Worm (Caenorhabditis elegans) whole organism, midembryonic: Measurements from ENCODE around the gene col-127.
"Not testable (repeated sequence)": the region's sequence is repeated elsewhere in the genome, so short reads cannot be mapped to it uniquely, and the experiment has no call there.

Experiments used
- T22C8.4 ChIP-seq: fragments of 200-800 bp; sonication (Bioruptor generic); IDR thresholded peaks from 2 replicates; pipeline ENCODE4 v1.3.6; 2022; ENCODE audit warnings: missing genetic modification characterization, missing compliant biosample characterization
- cog-1 ChIP-seq: sonication (generic microtip); optimal IDR thresholded peaks from 2 replicates; lab custom pipeline; 2016; ENCODE audit warnings: missing genetic modification characterization, missing compliant biosample characterization
- flt-1 ChIP-seq: fragments of 200-800 bp; sonication (Bioruptor generic); IDR thresholded peaks from 2 replicates; pipeline ENCODE4 v1.3.6; 2022; ENCODE audit warnings: missing genetic modification characterization, missing compliant biosample characterization
- klf-2 ChIP-seq: fragments of 200-800 bp; sonication (Bioruptor generic); conservative IDR thresholded peaks from 2 replicates; pipeline ENCODE4 v1.3.6; 2022; ENCODE audit warnings: missing genetic modification reagents, missing genetic modification characterization, missing compliant biosample characterization
- med-1 ChIP-seq: sonication (generic microtip); optimal IDR thresholded peaks from 2 replicates; lab custom pipeline; 2017; ENCODE audit warnings: missing genetic modification characterization, mild to moderate bottlenecking, missing compliant biosample characterization, antibody characterized with exemption, missing genetic modification reagents; ENCODE audit not compliant: insufficient read depth
- ref-1 ChIP-seq: fragments of 200-800 bp; sonication (Bioruptor generic); conservative IDR thresholded peaks from 2 replicates; pipeline ENCODE4 v1.3.6; 2022; ENCODE audit warnings: missing genetic modification reagents, missing genetic modification characterization, missing compliant biosample characterization
- tab-1 ChIP-seq: fragments of 200-800 bp; sonication (Bioruptor generic); IDR thresholded peaks from 2 replicates; pipeline ENCODE4 v1.3.6; 2022; ENCODE audit warnings: missing genetic modification characterization, missing compliant biosample characterization
- ztf-23 ChIP-seq: fragments of 200-800 bp; sonication (Bioruptor generic); IDR thresholded peaks from 2 replicates; pipeline ENCODE4 v1.3.6; 2022; ENCODE audit warnings: missing genetic modification reagents, missing genetic modification characterization, missing compliant biosample characterization
- ztf-29 ChIP-seq: fragments of 200-800 bp; sonication (Bioruptor generic); IDR thresholded peaks from 2 replicates; pipeline ENCODE4 v1.3.6; 2022; ENCODE audit warnings: missing genetic modification reagents, missing genetic modification characterization, missing compliant biosample characterization

The col-127 gene

DNA sequence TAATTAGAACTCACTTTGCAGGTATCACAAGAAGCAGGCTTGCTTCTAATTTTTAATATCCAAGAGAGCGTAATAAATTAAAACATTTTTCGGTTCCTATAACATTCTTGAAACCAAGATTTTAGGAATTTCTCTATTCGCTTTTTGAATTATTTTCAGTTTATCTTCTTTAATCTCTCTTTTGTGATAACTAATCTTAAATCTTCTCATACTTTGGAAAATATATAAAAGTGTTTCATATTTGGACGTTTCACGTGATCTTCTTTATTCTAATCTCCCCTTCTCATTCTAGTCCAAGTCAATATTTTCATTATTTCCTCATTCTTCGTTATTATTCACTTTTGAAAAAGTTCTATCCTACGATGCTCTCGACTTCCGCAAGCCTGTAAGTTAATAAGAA is 4.5 kb downstream of the col-127 start, which contains the start of gene F54D1.1:
F54D1.1 (plus strand) TSS at position 301 of the 400 bp plus-strand sequence.
- no peak for TF ChIP-seq ztf-23 (GFP tag; lab: Robert Waterston, UW)
- TF ChIP-seq klf-2 (GFP tag; lab: Robert Waterston, UW), result no peak
- no peak for TF ChIP-seq T22C8.4 (GFP tag; lab: Robert Waterston, UW)
- no peak for TF ChIP-seq flt-1 (GFP tag; lab: Robert Waterston, UW)
- TF ChIP-seq ztf-29 (GFP tag; lab: Robert Waterston, UW), result no peak
- no peak for TF ChIP-seq cog-1
- TF ChIP-seq ref-1 (GFP tag; lab: Robert Waterston, UW), result no peak
- no peak for TF ChIP-seq med-1 (GFP tag; lab: Kevin White, UChicago)
- TF ChIP-seq tab-1, result no peak

DNA sequence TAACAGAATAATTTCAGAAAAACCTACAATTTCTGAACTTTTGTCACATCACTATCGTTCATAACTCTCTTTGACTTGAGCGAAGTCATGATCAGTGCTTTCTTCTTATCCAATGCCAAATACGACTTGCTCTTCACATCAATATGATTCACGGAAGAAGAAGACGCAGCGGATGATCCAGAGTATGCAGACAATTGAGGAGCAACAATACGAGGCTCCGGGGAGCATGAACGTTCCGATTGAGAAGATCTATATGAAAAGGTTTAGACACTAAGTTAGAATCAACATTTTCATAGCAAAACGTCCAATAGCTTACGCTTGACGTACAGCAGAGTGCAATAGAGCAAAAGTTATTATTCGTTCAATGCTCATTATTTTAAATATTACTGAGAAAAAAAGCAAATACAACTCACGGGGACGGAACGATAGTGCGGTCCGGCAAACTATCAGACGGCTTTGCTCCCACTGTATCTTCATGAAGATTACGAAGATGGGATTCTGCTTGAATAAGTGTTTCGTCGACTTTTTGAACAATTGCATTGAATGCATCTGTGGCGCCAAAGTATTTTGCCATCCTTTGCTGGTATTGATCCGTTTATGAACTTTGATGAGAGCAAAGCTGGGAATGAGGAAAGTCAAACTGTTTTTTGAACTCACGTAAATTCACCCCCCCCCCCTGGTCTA is 5.3 kb downstream of the col-127 start, which contains the start of gene C05C12.5:
C05C12.5 (minus strand) TSS at position 642 of the 684 bp plus-strand sequence.
- TF ChIP-seq flt-1 (GFP tag; lab: Robert Waterston, UW) (no peak), tab-1 (no peak)

DNA sequence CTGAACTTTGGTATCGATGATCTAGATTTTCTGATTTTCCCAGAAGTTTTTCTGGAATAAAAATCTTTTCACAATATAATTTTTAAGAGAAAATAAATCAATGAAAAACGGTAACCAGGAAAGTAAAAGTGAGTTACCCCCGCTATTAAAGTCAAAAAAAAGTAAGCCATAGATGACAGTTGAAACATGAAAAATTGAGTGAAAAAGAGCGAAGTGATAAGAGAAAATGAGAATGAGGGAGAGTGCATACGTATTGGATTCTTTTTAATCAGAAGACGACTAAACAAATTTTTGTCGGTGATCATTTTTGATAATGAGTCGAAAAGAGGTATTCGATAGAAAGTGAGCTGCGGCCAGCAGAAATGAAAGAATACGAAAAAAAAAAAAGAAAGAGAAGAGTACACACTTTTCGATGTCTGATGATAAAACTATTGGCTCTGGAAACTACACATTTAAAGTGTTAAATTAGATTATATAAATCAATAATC is 6.5 kb downstream of the col-127 start, which contains the start of gene gtl-1:
gtl-1 (minus strand) TSS at position 51 of the 488 bp plus-strand sequence.
- TF ChIP-seq cog-1 (no peak), med-1 (GFP tag; lab: Kevin White, UChicago) (no peak), flt-1 (GFP tag; lab: Robert Waterston, UW) (no peak), T22C8.4 (GFP tag; lab: Robert Waterston, UW) (no peak), klf-2 (GFP tag; lab: Robert Waterston, UW) (no peak), ztf-23 (GFP tag; lab: Robert Waterston, UW) (no peak), ref-1 (GFP tag; lab: Robert Waterston, UW) (no peak), ztf-29 (GFP tag; lab: Robert Waterston, UW) (no peak)

ce11 chrIV:11257476-11257875 is 8.5 kb downstream of the col-127 start:
- TF ChIP-seq T22C8.4 (GFP tag; lab: Robert Waterston, UW) (no peak), tab-1 (no peak), med-1 (GFP tag; lab: Kevin White, UChicago) (no peak), ztf-23 (GFP tag; lab: Robert Waterston, UW) (no peak), cog-1 (no peak), ztf-29 (GFP tag; lab: Robert Waterston, UW) (no peak), ref-1 (GFP tag; lab: Robert Waterston, UW) (no peak), flt-1 (GFP tag; lab: Robert Waterston, UW) (no peak), klf-2 (GFP tag; lab: Robert Waterston, UW) (no peak)

DNA sequence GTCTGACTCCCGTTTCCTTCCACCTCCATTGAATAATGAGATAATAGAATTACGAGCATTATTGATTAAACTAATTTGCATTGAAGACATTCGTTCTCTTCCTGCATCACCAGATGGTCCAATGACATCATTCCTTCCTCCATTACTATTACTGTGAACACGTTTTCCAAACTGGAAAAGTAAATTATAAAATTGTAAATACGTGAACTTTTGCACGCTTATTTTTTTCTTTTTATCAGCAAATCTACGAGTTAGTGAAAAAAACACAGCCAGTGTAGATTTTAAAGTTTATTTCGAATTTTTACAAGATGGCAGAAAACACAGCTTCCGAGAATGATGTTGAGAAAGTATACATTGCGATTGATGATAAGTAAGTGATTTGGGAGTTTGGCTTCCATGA is 12.3 kb downstream of the col-127 start, which contains the start of gene C05C12.1:
C05C12.1 (plus strand) TSS at position 301 of the 400 bp plus-strand sequence.
- not testable (repeated sequence) for TF ChIP-seq cog-1; T22C8.4 (GFP tag; lab: Robert Waterston, UW); ztf-23 (GFP tag; lab: Robert Waterston, UW)

ce11 chrIV:11248031-11248631 is 17.9 kb downstream of the col-127 start, which contains the start of gene C05C12.4:
TSS of gene C05C12.4 (minus strand) at chrIV:11248081.
- TF ChIP-seq ref-1 (GFP tag; lab: Robert Waterston, UW) (no peak), ztf-29 (GFP tag; lab: Robert Waterston, UW) (no peak), med-1 (GFP tag; lab: Kevin White, UChicago) (no peak), ztf-23 (GFP tag; lab: Robert Waterston, UW) (no peak), flt-1 (GFP tag; lab: Robert Waterston, UW) (no peak), cog-1 (no peak), T22C8.4 (GFP tag; lab: Robert Waterston, UW) (no peak), klf-2 (GFP tag; lab: Robert Waterston, UW) (no peak), tab-1 (no peak)

DNA sequence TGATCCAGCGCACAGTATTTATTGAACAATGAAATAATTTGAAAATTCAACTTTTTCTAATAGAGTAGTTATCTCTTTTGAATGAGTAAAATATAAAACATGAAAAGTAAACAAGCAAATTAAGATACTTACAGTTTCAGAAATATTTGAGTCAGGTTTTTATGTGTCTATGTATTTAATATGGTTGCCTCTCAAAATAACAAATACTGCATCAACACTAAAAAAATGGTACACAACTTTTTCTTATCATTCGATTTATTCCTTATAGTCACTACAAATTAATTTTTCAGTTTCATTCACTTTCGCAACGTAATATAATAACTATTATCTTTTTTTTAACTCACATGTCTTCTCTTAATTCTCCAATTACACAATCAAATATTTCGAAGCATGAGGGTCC is 18.6 kb downstream of the col-127 start:
- no peak for TF ChIP-seq cog-1
- no peak for TF ChIP-seq flt-1 (GFP tag; lab: Robert Waterston, UW)
- TF ChIP-seq T22C8.4 (GFP tag; lab: Robert Waterston, UW), result no peak
- TF ChIP-seq klf-2 (GFP tag; lab: Robert Waterston, UW), result no peak
- TF ChIP-seq med-1 (GFP tag; lab: Kevin White, UChicago), result no peak
- TF ChIP-seq tab-1, result no peak
- no peak for TF ChIP-seq ztf-23 (GFP tag; lab: Robert Waterston, UW)
- no peak for TF ChIP-seq ref-1 (GFP tag; lab: Robert Waterston, UW)
- no peak for TF ChIP-seq ztf-29 (GFP tag; lab: Robert Waterston, UW)

DNA sequence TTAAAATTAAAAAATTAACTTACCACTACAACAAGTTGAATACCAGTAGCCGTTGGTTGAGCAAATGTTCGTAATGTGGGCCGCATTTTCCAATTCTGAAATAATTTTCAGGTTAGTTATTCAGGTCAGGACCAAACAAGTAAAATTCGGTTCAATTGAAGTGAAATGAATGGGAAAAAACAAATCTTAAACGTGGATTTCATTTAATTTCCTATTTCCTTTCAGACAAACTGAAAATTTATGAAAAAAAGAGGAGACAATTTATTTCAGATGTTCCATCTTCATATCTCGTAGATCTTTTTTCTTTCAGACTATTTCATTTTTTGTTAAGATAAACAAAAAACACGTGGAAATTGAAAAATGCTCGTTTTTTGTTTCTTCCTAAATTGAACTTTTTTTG is 24.6 kb downstream of the col-127 start, which contains the start of gene C05C12.6:
C05C12.6 (minus strand) TSS at position 101 of the 400 bp plus-strand sequence.
- TF ChIP-seq med-1 (GFP tag; lab: Kevin White, UChicago), result no peak
- no peak for TF ChIP-seq ztf-23 (GFP tag; lab: Robert Waterston, UW)
- TF ChIP-seq cog-1, result no peak
- TF ChIP-seq T22C8.4 (GFP tag; lab: Robert Waterston, UW), result no peak
- no peak for TF ChIP-seq ztf-29 (GFP tag; lab: Robert Waterston, UW)
- TF ChIP-seq tab-1, result no peak
- TF ChIP-seq flt-1 (GFP tag; lab: Robert Waterston, UW), result no peak
- no peak for TF ChIP-seq ref-1 (GFP tag; lab: Robert Waterston, UW)
- no peak for TF ChIP-seq klf-2 (GFP tag; lab: Robert Waterston, UW)

DNA sequence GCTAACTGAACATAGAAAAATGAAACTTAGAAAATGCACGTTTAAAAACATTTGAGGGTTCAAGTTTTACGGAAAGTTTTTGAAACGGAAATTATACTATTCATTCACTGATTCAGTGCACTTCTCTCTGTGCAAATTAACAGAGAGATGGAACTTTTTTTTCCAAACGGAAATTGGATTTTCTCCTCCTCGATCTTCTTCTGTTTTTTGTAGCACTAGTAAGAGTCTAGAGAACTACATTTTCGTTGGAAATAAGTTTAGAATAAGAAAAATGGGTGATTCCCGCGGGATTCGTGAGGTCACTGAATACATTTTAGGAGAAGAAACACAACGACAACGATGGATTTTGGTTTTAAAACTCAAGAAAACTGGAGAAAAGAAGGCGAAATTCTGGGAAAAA is 30.2 kb downstream of the col-127 start:
- no peak for TF ChIP-seq ref-1 (GFP tag; lab: Robert Waterston, UW)
- no peak for TF ChIP-seq flt-1 (GFP tag; lab: Robert Waterston, UW)
- TF ChIP-seq cog-1, result no peak
- TF ChIP-seq med-1 (GFP tag; lab: Kevin White, UChicago), result no peak
- TF ChIP-seq ztf-29 (GFP tag; lab: Robert Waterston, UW), result no peak
- TF ChIP-seq T22C8.4 (GFP tag; lab: Robert Waterston, UW), result no peak
- no peak for TF ChIP-seq klf-2 (GFP tag; lab: Robert Waterston, UW)
- TF ChIP-seq tab-1, result no peak
- TF ChIP-seq ztf-23 (GFP tag; lab: Robert Waterston, UW), result no peak
